Fruit fly (Drosophila melanogaster): Measurements from ENCODE around the gene Pgant4.

Gene Pgant4

DNA sequence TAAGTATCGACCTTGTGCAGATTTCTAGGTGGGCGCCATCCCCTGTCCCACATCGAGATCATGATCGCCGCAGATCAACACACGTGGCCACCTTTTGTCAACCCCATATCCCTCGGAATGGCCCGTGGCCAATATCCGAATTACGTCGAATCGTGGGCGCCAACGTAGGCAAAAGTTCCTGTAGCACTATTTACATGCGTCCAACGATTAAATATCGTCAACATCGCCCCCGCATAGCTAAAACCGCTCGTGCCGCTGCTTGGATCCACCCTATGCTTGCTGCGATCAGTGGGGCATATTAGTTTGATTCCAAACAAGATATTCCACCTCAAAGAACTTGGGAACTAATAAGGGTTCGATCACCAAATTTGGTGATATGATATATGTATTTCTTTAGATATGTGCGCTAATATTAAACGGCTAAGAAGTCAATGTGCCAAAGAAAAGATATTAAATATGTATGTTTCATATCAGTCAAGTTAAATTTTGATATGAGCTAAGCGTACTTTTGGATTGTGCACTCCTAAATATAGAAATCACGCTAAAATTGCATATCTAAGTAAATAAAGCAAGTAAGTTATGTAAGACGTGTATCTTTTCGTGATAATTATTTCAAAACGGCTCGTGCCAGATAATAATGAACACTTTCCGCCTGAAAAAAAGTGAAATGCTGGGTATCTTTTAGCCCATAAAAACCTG lies 4.8 kb downstream of the Pgant4 start (continued):
- TF ChIP-seq CoRest (tag; optimal IDR thresholded peaks at IDR 0.05) (peak; percentile 65), CG34376 (GFP tag; optimal IDR thresholded peaks at IDR 0.05) (no peak), B-H2 (GFP tag; optimal IDR thresholded peaks at IDR 0.05) (peak; percentile 53), aop (GFP tag; IDR thresholded peaks at IDR 0.05) (no peak), tx (GFP tag; optimal IDR thresholded peaks at IDR 0.05) (peak; percentile 37), CG10654 (GFP tag; optimal IDR thresholded peaks at IDR 0.05) (peak; percentile 13), hkb (optimal IDR thresholded peaks at IDR 0.05) (no peak), hkb (GFP tag; IDR thresholded peaks at IDR 0.05) (no peak), wek (GFP tag; optimal IDR thresholded peaks at IDR 0.05) (no peak), Oaz (GFP tag; IDR thresholded peaks at IDR 0.05) (no peak), pros (GFP tag; optimal IDR thresholded peaks at IDR 0.05) (no peak), Hr51 (GFP tag; optimal IDR thresholded peaks at IDR 0.05) (peak in 1 of 2 experiments; percentile 38), psq (GFP tag; optimal IDR thresholded peaks at IDR 0.05) (no peak), Dfd (GFP tag; optimal IDR thresholded peaks at IDR 0.05) (no peak), Lhr (GFP tag; optimal IDR thresholded peaks at IDR 0.05) (no peak), CG12155 (GFP tag; optimal IDR thresholded peaks at IDR 0.05) (peak; percentile 39), Fer3 (tag; optimal IDR thresholded peaks at IDR 0.05) (no peak), Dref (GFP tag; IDR thresholded peaks at IDR 0.05) (no peak), CG2678 (tag; optimal IDR thresholded peaks at IDR 0.05) (peak; percentile 58), cwo (GFP tag; optimal IDR thresholded peaks at IDR 0.05) (peak; percentile 76), vvl (GFP tag; IDR thresholded peaks at IDR 0.05) (no peak; the same call in 1 of the 2 replicates), Gsc (GFP tag; IDR thresholded peaks at IDR 0.05) (no peak), Nf-YA (GFP tag; IDR thresholded peaks at IDR 0.05) (no peak), CG16815 (GFP tag; optimal IDR thresholded peaks at IDR 0.05) (peak; percentile 44), NFAT (GFP tag; IDR thresholded peaks at IDR 0.05) (no peak), Max (GFP tag; optimal IDR thresholded peaks at IDR 0.05) (peak; percentile 7), pan (optimal IDR thresholded peaks at IDR 0.05) (peak in 1 of 2 experiments; percentile 11), pan (GFP tag; optimal IDR thresholded peaks at IDR 0.05 in 1 of 2, IDR thresholded peaks at IDR 0.05 in 1 of 2) (no peak), so (GFP tag; IDR thresholded peaks at IDR 0.05) (no peak), CG6854 (GFP tag; optimal IDR thresholded peaks at IDR 0.05) (no peak), HmgZ (tag; optimal IDR thresholded peaks at IDR 0.05) (no peak), Lim3 (GFP tag; IDR thresholded peaks at IDR 0.05) (no peak), HLH3B (GFP tag; IDR thresholded peaks at IDR 0.05) (no peak; the same call in 1 of the 2 replicates), stc (GFP tag; IDR thresholded peaks at IDR 0.05) (no peak), Spps (tag; optimal IDR thresholded peaks at IDR 0.05) (no peak), klu (GFP tag; IDR thresholded peaks at IDR 0.05) (no peak), CG6654 (GFP tag; optimal IDR thresholded peaks at IDR 0.05) (no peak), hbn (GFP tag; IDR thresholded peaks at IDR 0.05; ENCODE audit: partially characterized antibody) (no peak), CG9797 (GFP tag; optimal IDR thresholded peaks at IDR 0.05) (no peak), CG34422 (GFP tag; IDR thresholded peaks at IDR 0.05) (0 out of 3 replicates have a peak, but pooled peaks have one; percentile 2), CG17568 (GFP tag; optimal IDR thresholded peaks at IDR 0.05) (no peak), kah (GFP tag; optimal IDR thresholded peaks at IDR 0.05) (no peak), Hmr (GFP tag; optimal IDR thresholded peaks at IDR 0.05) (peak; percentile 28), HLH4C (GFP tag; IDR thresholded peaks at IDR 0.05; ENCODE audit: partially characterized antibody) (no peak), da (GFP tag; optimal IDR thresholded peaks at IDR 0.05) (no peak), Ets65A (GFP tag) (peak; percentile 87), ci (GFP tag; IDR thresholded peaks at IDR 0.05) (no peak), CG13287 (GFP tag; IDR thresholded peaks at IDR 0.05; ENCODE audit: partially characterized antibody) (no peak), Rx (GFP tag; IDR thresholded peaks at IDR 0.05) (no peak), Optix (GFP tag; IDR thresholded peaks at IDR 0.05) (no peak), CG6254 (GFP tag; optimal IDR thresholded peaks at IDR 0.05) (no peak)
